Worm (Caenorhabditis elegans): ENCODE results near the gene drl-1.

- TF ChIP-seq ceh-43 (GFP tag; optimal IDR thresholded peaks at IDR 0.05) (no peak), elt-3 (tag; optimal IDR thresholded peaks at IDR 0.05) (no peak), unc-62 (GFP tag; optimal IDR thresholded peaks at IDR 0.05) (no peak), nhr-76 (tag; optimal IDR thresholded peaks at IDR 0.05) (no peak), lsy-2 (tag; optimal IDR thresholded peaks at IDR 0.05) (no peak), nhr-28 (tag; optimal IDR thresholded peaks at IDR 0.05) (no peak), ham-2 (GFP tag; optimal IDR thresholded peaks at IDR 0.05) (no peak), ztf-11 (tag; optimal IDR thresholded peaks at IDR 0.05) (no peak), mep-1 (tag; optimal IDR thresholded peaks at IDR 0.05) (no peak), mls-2 (tag; optimal IDR thresholded peaks at IDR 0.05) (no peak)
Observed at ce11 chrIV:291851-292367, 33.0 kb upstream of the drl-1 start.

All from whole organism, mixed stage, embryonic.